Fruit fly (Drosophila melanogaster) whole organism, pupa: ENCODE results near the gene parvin.

Source experiments
- CG34367 ChIP-seq: fragments of 200-800 bp; sonication (Bioruptor generic); optimal IDR thresholded peaks from 2 replicates; lab custom pipeline; 2018; ENCODE audit warnings: missing biosample characterization, mild to moderate bottlenecking, missing genetic modification characterization
- CG9948 ChIP-seq: fragments of 200-800 bp; sonication (Bioruptor generic); optimal IDR thresholded peaks from 2 replicates; lab custom pipeline; 2018; ENCODE audit warnings: missing biosample characterization, mild to moderate bottlenecking, missing genetic modification characterization, moderate library complexity
- EcR ChIP-seq: fragments of 200-800 bp; sonication (Bioruptor generic); optimal IDR thresholded peaks from 3 replicates; lab custom pipeline; 2019; ENCODE audit warnings: missing biosample characterization, missing genetic modification characterization, mild to moderate bottlenecking, moderate library complexity, missing genetic modification reagents
- Snoo ChIP-seq: fragments of 200-800 bp; sonication (Bioruptor generic); optimal IDR thresholded peaks from 3 replicates; lab custom pipeline; 2017; ENCODE audit warnings: missing biosample characterization, mild to moderate bottlenecking, missing genetic modification characterization, inconsistent platforms

DNA sequence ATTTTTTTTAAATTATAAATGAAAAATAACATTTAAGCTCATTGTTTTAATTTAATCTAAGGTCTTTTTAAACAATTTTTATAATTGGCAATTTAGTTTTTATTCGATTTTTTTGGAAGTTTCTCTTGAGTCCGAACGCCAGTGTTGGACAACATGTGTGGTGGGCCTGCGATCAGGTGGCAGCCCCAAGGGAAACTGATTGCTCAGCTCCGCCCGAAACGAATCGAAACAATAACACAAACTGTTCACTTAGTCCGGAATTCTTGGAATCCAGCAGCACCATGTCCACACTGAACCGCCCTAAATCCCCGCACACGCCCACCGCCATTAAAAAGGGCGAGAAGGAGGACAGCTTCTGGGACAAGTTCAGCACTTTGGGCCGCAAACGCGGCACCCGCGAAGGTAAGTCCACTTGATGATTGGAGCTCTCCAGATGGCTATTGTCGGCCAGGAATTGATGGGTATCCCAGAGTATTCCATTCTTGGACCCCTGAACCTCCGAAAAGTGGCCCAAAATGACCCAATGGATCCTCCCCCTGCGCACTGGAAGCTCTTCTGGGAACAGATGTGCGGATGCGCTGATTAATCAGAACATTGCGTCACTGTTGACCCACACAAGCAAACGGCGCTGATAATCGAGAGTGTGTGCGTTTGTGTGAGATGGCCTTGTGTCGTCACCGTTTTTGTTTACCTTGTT lies at the start of gene parvin:
- no peak for TF ChIP-seq CG9948 (tag; lab: Kevin White, UChicago)
- no peak for TF ChIP-seq Snoo (tag; lab: Kevin White, UChicago)
- no peak for TF ChIP-seq CG34367 (tag; lab: Kevin White, UChicago)
- TF ChIP-seq EcR, result no peak
